Fruit fly (Drosophila melanogaster) whole organism, embryonic: Measurements from ENCODE around the gene CG5191.

ENCODE experiments used
- Atf-2 ChIP-seq: fragments of 200-800 bp; sonication (Bioruptor generic); optimal IDR thresholded peaks from 2 replicates; lab custom pipeline; 2016; ENCODE audit warnings: missing biosample characterization, missing genetic modification characterization
- CG12219 ChIP-seq: fragments of 200-800 bp; sonication (Bioruptor generic); optimal IDR thresholded peaks from 3 replicates; lab custom pipeline; 2018; ENCODE audit warnings: missing biosample characterization, mild to moderate bottlenecking, missing genetic modification characterization
- CG1233 ChIP-seq: fragments of 200-800 bp; sonication (Bioruptor generic); optimal IDR thresholded peaks from 4 replicates; lab custom pipeline; 2018; ENCODE audit warnings: missing biosample characterization, mild to moderate bottlenecking, missing genetic modification characterization
- CG12391 ChIP-seq: fragments of 200-800 bp; sonication (Bioruptor generic); optimal IDR thresholded peaks from 3 replicates; lab custom pipeline; 2018; ENCODE audit warnings: missing biosample characterization, mild to moderate bottlenecking, missing genetic modification characterization, moderate library complexity
- CG13296 ChIP-seq: fragments of 200-800 bp; sonication (Bioruptor generic); optimal IDR thresholded peaks from 3 replicates; lab custom pipeline; 2018; ENCODE audit warnings: missing biosample characterization, mild to moderate bottlenecking, missing genetic modification characterization
- CG13424 ChIP-seq: fragments of 200-800 bp; sonication (Bioruptor generic); optimal IDR thresholded peaks from 2 replicates; lab custom pipeline; 2019; ENCODE audit warnings: missing biosample characterization, mild to moderate bottlenecking, missing genetic modification characterization, moderate library complexity
- CG14965 ChIP-seq: fragments of 200-800 bp; sonication (Bioruptor generic); optimal IDR thresholded peaks from 2 replicates; lab custom pipeline; 2016; ENCODE audit warnings: missing biosample characterization, missing genetic modification characterization, borderline replicate concordance
- CG15601 ChIP-seq: fragments of 200-800 bp; sonication (Bioruptor generic); optimal IDR thresholded peaks from 3 replicates; lab custom pipeline; 2019; ENCODE audit warnings: missing biosample characterization, mild to moderate bottlenecking, missing genetic modification characterization, moderate library complexity
- CG1603 ChIP-seq: fragments of 200-800 bp; sonication (Bioruptor generic); optimal IDR thresholded peaks from 2 replicates; lab custom pipeline; 2019; ENCODE audit warnings: missing biosample characterization, mild to moderate bottlenecking, missing genetic modification characterization, moderate library complexity
- CG17568 ChIP-seq: fragments of 200-800 bp; sonication (Bioruptor generic); optimal IDR thresholded peaks from 2 replicates; lab custom pipeline; 2018; ENCODE audit warnings: missing biosample characterization, mild to moderate bottlenecking, missing genetic modification characterization, moderate library complexity
- CG18011 ChIP-seq: fragments of 200-800 bp; sonication (Bioruptor generic); optimal IDR thresholded peaks from 2 replicates; lab custom pipeline; 2017; ENCODE audit warnings: missing biosample characterization, missing genetic modification characterization, mild to moderate bottlenecking, moderate library complexity, missing genotype
- CG2116 ChIP-seq: fragments of 200-800 bp; sonication (Bioruptor generic); optimal IDR thresholded peaks from 3 replicates; lab custom pipeline; 2018; ENCODE audit warnings: missing biosample characterization, mild to moderate bottlenecking, missing genetic modification characterization
- CG2199 ChIP-seq: fragments of 200-800 bp; sonication (Bioruptor generic); IDR thresholded peaks from 3 replicates; pipeline ENCODE4 v1.3.6; 2022; ENCODE audit warnings: missing biosample characterization, missing genetic modification characterization
- CG2202 ChIP-seq: fragments of 200-800 bp; sonication (Bioruptor generic); optimal IDR thresholded peaks from 2 replicates; lab custom pipeline; 2018; ENCODE audit warnings: missing biosample characterization, mild to moderate bottlenecking, missing genetic modification characterization
- CG3281 ChIP-seq: fragments of 200-800 bp; sonication (Bioruptor generic); optimal IDR thresholded peaks from 3 replicates; lab custom pipeline; 2017; ENCODE audit warnings: missing biosample characterization, mild to moderate bottlenecking, missing genetic modification characterization
- CG34224 ChIP-seq: fragments of 200-800 bp; sonication (Bioruptor generic); IDR thresholded peaks from 3 replicates; pipeline ENCODE4 v1.3.6; 2022; ENCODE audit warnings: missing biosample characterization, missing genetic modification characterization; ENCODE audit not compliant: partially characterized antibody
- CG4820 ChIP-seq: fragments of 200-800 bp; sonication (Bioruptor generic); optimal IDR thresholded peaks from 3 replicates; lab custom pipeline; 2016; ENCODE audit warnings: missing biosample characterization, missing genetic modification characterization
- CG5245 ChIP-seq: fragments of 200-800 bp; sonication (Bioruptor generic); optimal IDR thresholded peaks from 3 replicates; lab custom pipeline; 2016; ENCODE audit warnings: missing biosample characterization, missing genetic modification characterization
- CG8478 ChIP-seq: fragments of >200 bp; optimal IDR thresholded peaks from 2 replicates; lab custom pipeline; 2018
- CG9727 ChIP-seq: fragments of 200-800 bp; sonication (Bioruptor generic); optimal IDR thresholded peaks from 3 replicates; lab custom pipeline; 2017; ENCODE audit warnings: missing biosample characterization, mild to moderate bottlenecking, missing genetic modification characterization
- CG9932 ChIP-seq: fragments of 200-800 bp; sonication (Bioruptor generic); IDR thresholded peaks from 2 replicates; pipeline ENCODE4 v1.3.6; 2022; ENCODE audit warnings: missing biosample characterization, missing genetic modification characterization
- Camta ChIP-seq: fragments of 200-800 bp; sonication (Bioruptor generic); optimal IDR thresholded peaks from 2 replicates; lab custom pipeline; 2016; ENCODE audit warnings: missing biosample characterization, missing genetic modification characterization
- E2f2 ChIP-seq: fragments of 200-800 bp; sonication (Bioruptor generic); IDR thresholded peaks from 2 replicates; pipeline ENCODE4 v1.3.6; 2022; ENCODE audit warnings: missing biosample characterization, missing genetic modification characterization
- Elba2 ChIP-seq: fragments of 200-800 bp; sonication (Bioruptor generic); optimal IDR thresholded peaks from 3 replicates; lab custom pipeline; 2016; ENCODE audit warnings: missing biosample characterization, missing genetic modification characterization
- HHEX ChIP-seq: fragments of 200-800 bp; sonication (Bioruptor generic); optimal IDR thresholded peaks from 3 replicates; lab custom pipeline; 2017; ENCODE audit warnings: missing biosample characterization, mild to moderate bottlenecking, missing genetic modification characterization, missing genetic modification reagents
- Hmr ChIP-seq: fragments of 200-800 bp; sonication (Bioruptor generic); optimal IDR thresholded peaks from 3 replicates; lab custom pipeline; 2017; ENCODE audit warnings: mild to moderate bottlenecking, missing biosample characterization, missing genetic modification reagents, missing genetic modification characterization
- Hr78 ChIP-seq, 2 experiments: fragments of 200-800 bp in 1 of 2; fragments of >200 bp in 1 of 2; sonication (Bioruptor generic) in 1 of 2; optimal IDR thresholded peaks; 2 replicates each; lab custom pipeline; 2017 to 2019; ENCODE audit warnings: missing biosample characterization in 2 of 2, missing genetic modification characterization in 2 of 2, mild to moderate bottlenecking in 1 of 2, moderate library complexity in 1 of 2
- MTF-1 ChIP-seq: fragments of 200-800 bp; sonication (Bioruptor generic); optimal IDR thresholded peaks from 2 replicates; lab custom pipeline; 2018; ENCODE audit warnings: missing biosample characterization, mild to moderate bottlenecking, missing genetic modification characterization, borderline replicate concordance
- Ptx1 ChIP-seq: fragments of 200-800 bp; sonication (Bioruptor generic); IDR thresholded peaks from 2 replicates; pipeline ENCODE4 v1.3.6; 2022; ENCODE audit warnings: missing biosample characterization, missing genetic modification characterization
- Sox100B ChIP-seq: fragments of 200-800 bp; sonication (Bioruptor generic); optimal IDR thresholded peaks from 3 replicates; lab custom pipeline; 2018; ENCODE audit warnings: missing biosample characterization, mild to moderate bottlenecking, missing genetic modification characterization
- Sry-β ChIP-seq: fragments of 200-800 bp; sonication (Bioruptor generic); optimal IDR thresholded peaks from 2 replicates; lab custom pipeline; 2018; ENCODE audit warnings: missing biosample characterization, mild to moderate bottlenecking, missing genetic modification characterization, moderate library complexity
- bowl ChIP-seq: fragments of 200-800 bp; sonication (Bioruptor generic); IDR thresholded peaks from 2 replicates; pipeline ENCODE4 v1.3.6; 2022; ENCODE audit warnings: missing biosample characterization, missing genetic modification characterization
- bsh ChIP-seq, 2 experiments: fragments of 200-800 bp; sonication (Bioruptor generic); optimal IDR thresholded peaks; 2 replicates each; lab custom pipeline; 2017 to 2018; ENCODE audit warnings: mild to moderate bottlenecking in 2 of 2, missing biosample characterization in 2 of 2, missing genetic modification characterization in 2 of 2, moderate library complexity in 1 of 2
- crc ChIP-seq: fragments of 200-800 bp; sonication (Bioruptor generic); optimal IDR thresholded peaks from 2 replicates; lab custom pipeline; 2016; ENCODE audit warnings: missing biosample characterization, missing genetic modification characterization
- dimm ChIP-seq: fragments of 200-800 bp; sonication (Bioruptor generic); IDR thresholded peaks from 2 replicates; pipeline ENCODE4 v1.3.6; 2022; ENCODE audit warnings: missing biosample characterization, missing genetic modification characterization
- dmrt11E ChIP-seq: fragments of 200-800 bp; sonication (Bioruptor generic); optimal IDR thresholded peaks from 3 replicates; lab custom pipeline; 2018; ENCODE audit warnings: missing biosample characterization, mild to moderate bottlenecking, missing genetic modification characterization, moderate library complexity
- fd102C ChIP-seq: fragments of 200-800 bp; sonication (Bioruptor generic); optimal IDR thresholded peaks from 2 replicates; lab custom pipeline; 2018; ENCODE audit warnings: missing biosample characterization, mild to moderate bottlenecking, missing genetic modification characterization, moderate library complexity
- mld ChIP-seq: fragments of 200-800 bp; sonication (Bioruptor generic); IDR thresholded peaks from 3 replicates; pipeline ENCODE4 v1.3.6; 2022; ENCODE audit warnings: missing biosample characterization, missing genetic modification characterization; ENCODE audit not compliant: partially characterized antibody
- pnt ChIP-seq: fragments of 200-800 bp; sonication (Bioruptor generic); optimal IDR thresholded peaks from 3 replicates; lab custom pipeline; 2016; ENCODE audit warnings: missing biosample characterization, missing genetic modification characterization
- sc ChIP-seq, 3 experiments: fragments of >200 bp in 2 of 3; fragments of 200-800 bp in 1 of 3; sonication (Bioruptor generic) in 1 of 3; optimal IDR thresholded peaks; 2 replicates in 2 of 3; 3 replicates in 1 of 3; lab custom pipeline; 2017; ENCODE audit warnings: mild to moderate bottlenecking in 1 of 3, missing biosample characterization in 1 of 3, missing genetic modification characterization in 1 of 3, missing genetic modification reagents in 1 of 3
- seq ChIP-seq: fragments of 200-800 bp; sonication (Bioruptor generic); IDR thresholded peaks from 2 replicates; pipeline ENCODE4 v1.3.6; 2022; ENCODE audit warnings: missing biosample characterization, missing genetic modification characterization
- slou ChIP-seq: fragments of 200-800 bp; sonication (Bioruptor generic); optimal IDR thresholded peaks from 3 replicates; lab custom pipeline; 2016; ENCODE audit warnings: missing biosample characterization, missing genetic modification characterization
- so ChIP-seq: fragments of 200-800 bp; sonication (Bioruptor generic); IDR thresholded peaks from 3 replicates; pipeline ENCODE4 v1.3.6; 2022; ENCODE audit warnings: missing biosample characterization, missing genetic modification characterization
- trem ChIP-seq: fragments of 200-800 bp; optimal IDR thresholded peaks from 3 replicates; lab custom pipeline; 2019; ENCODE audit warnings: missing biosample characterization, mild to moderate bottlenecking, missing genetic modification characterization, moderate library complexity
- twi ChIP-seq: fragments of 200-800 bp; optimal IDR thresholded peaks from 2 replicates; lab custom pipeline; 2019; ENCODE audit warnings: missing biosample characterization, mild to moderate bottlenecking, missing genetic modification characterization, moderate library complexity
- vnd ChIP-seq: fragments of 200-800 bp; sonication (Bioruptor generic); IDR thresholded peaks from 3 replicates; pipeline ENCODE4 v1.3.6; 2022; ENCODE audit warnings: missing biosample characterization, missing genetic modification characterization; ENCODE audit not compliant: partially characterized antibody
- zfh1 ChIP-seq: fragments of 200-800 bp; sonication (Bioruptor generic); IDR thresholded peaks from 3 replicates; pipeline ENCODE4 v1.3.6; 2022; ENCODE audit warnings: missing biosample characterization, missing genetic modification characterization

Gene CG5191

dm6 chr3R:20542283-20543144 is 18.2 kb upstream of the CG5191 start (continued):
- TF ChIP-seq Atf-2 (GFP tag; lab: Kevin White, UChicago) (peak; percentile 20), CG2116 (GFP tag; lab: Kevin White, UChicago) (peak; percentile 21), Sox100B (GFP tag; lab: Kevin White, UChicago) (peak; percentile 77), CG13424 (tag; lab: Kevin White, UChicago) (peak; percentile 37), E2f2 (GFP tag; lab: Robert Waterston, UW) (no peak), CG15601 (peak; percentile 81), Elba2 (GFP tag; lab: Kevin White, UChicago) (no peak), Hr78 (GFP tag; optimal IDR thresholded peaks at IDR 0.05; lab: Kevin White, UChicago) (peak in 1 of 2 experiments; percentile 31), CG2199 (no peak), CG1603 (tag; lab: Kevin White, UChicago) (peak; percentile 48), sc (optimal IDR thresholded peaks at IDR 0.05; lab: Kevin White, UChicago) (no peak), sc (GFP tag; optimal IDR thresholded peaks at IDR 0.05; lab: Kevin White, UChicago) (peak; percentile 14), bsh (GFP tag; optimal IDR thresholded peaks at IDR 0.05; lab: Kevin White, UChicago) (no peak), zfh1 (GFP tag; lab: Robert Waterston, UW) (peak; percentile 60; the same call in 2 of the 3 replicates), CG3281 (GFP tag; lab: Kevin White, UChicago) (peak; percentile 27), trem (tag; lab: Kevin White, UChicago) (no peak), CG12219 (GFP tag; lab: Kevin White, UChicago) (peak; percentile 41), CG18011 (GFP tag; lab: Kevin White, UChicago) (no peak), CG1233 (GFP tag; lab: Kevin White, UChicago) (peak; percentile 55), CG17568 (GFP tag; lab: Kevin White, UChicago) (peak; percentile 42), Sry-β (GFP tag; lab: Kevin White, UChicago) (no peak), fd102C (GFP tag; lab: Kevin White, UChicago) (peak; percentile 75), slou (GFP tag; lab: Kevin White, UChicago) (peak; percentile 30), CG9727 (GFP tag; lab: Kevin White, UChicago) (peak; percentile 73), CG12391 (tag; lab: Kevin White, UChicago) (peak; percentile 30), Hmr (GFP tag; lab: Kevin White, UChicago) (peak; percentile 54), bowl (no peak), Ptx1 (GFP tag; lab: Robert Waterston, UW) (no peak), twi (tag; lab: Kevin White, UChicago) (no peak), vnd (GFP tag; lab: Robert Waterston, UW) (no peak), CG34224 (GFP tag; lab: Robert Waterston, UW) (no peak), MTF-1 (GFP tag; lab: Kevin White, UChicago) (peak; percentile 70), Camta (GFP tag; lab: Kevin White, UChicago) (peak; percentile 18), pnt (peak; percentile 8), dimm (0 out of 2 replicates have a peak, but pooled peaks have one; percentile 27), CG14965 (GFP tag; lab: Kevin White, UChicago) (peak; percentile 11), CG2202 (peak; percentile 77), HHEX (GFP tag; lab: Kevin White, UChicago) (peak; percentile 51), crc (GFP tag; lab: Kevin White, UChicago) (no peak), CG13296 (GFP tag; lab: Kevin White, UChicago) (peak; percentile 17), CG8478 (lab: Kevin White, UChicago) (no peak), mld (GFP tag; lab: Robert Waterston, UW) (no peak), dmrt11E (peak; percentile 74), CG5245 (GFP tag; lab: Kevin White, UChicago) (no peak), CG4820 (GFP tag; lab: Kevin White, UChicago) (no peak), seq (GFP tag; lab: Robert Waterston, UW) (no peak; the same call in 1 of the 2 replicates), so (GFP tag; lab: Robert Waterston, UW) (peak; percentile 59; the same call in 1 of the 3 replicates), CG9932 (GFP tag; lab: Robert Waterston, UW) (no peak)
